Worm (Caenorhabditis elegans): Measurements from ENCODE around the gene cest-35.1.

cest-35.1 gene

ce11 chrV:5194508-5194907 lies 48.4 kb downstream of the cest-35.1 start, which contains the start of gene abu-8:
Gene abu-8, minus strand, starts transcription at chrV:5194608.
- no peak for TF ChIP-seq cog-1 (tag; optimal IDR thresholded peaks at IDR 0.05)
- 0 out of 2 replicates have a peak, but pooled peaks have one; percentile 18 for TF ChIP-seq klf-2 (GFP tag; conservative IDR thresholded peaks at IDR 0.05)

ce11 chrV:5192501-5192900 lies 50.4 kb downstream of the cest-35.1 start, which contains the start of gene C03A7.13:
Gene C03A7.13, minus strand, starts transcription at chrV:5192543.
- TF ChIP-seq T22C8.4 (GFP tag; IDR thresholded peaks at IDR 0.05) (no peak), ztf-29 (GFP tag; IDR thresholded peaks at IDR 0.05) (no peak), cog-1 (tag; optimal IDR thresholded peaks at IDR 0.05) (no peak), ref-1 (GFP tag; conservative IDR thresholded peaks at IDR 0.05) (no peak), tab-1 (GFP tag; IDR thresholded peaks at IDR 0.05) (no peak), med-1 (GFP tag; optimal IDR thresholded peaks at IDR 0.05; ENCODE audit: insufficient read depth) (no peak), ztf-23 (GFP tag; IDR thresholded peaks at IDR 0.05) (no peak), klf-2 (GFP tag; conservative IDR thresholded peaks at IDR 0.05) (no peak), flt-1 (GFP tag; IDR thresholded peaks at IDR 0.05) (no peak)

Measured in whole organism, midembryonic.